Worm (Caenorhabditis elegans) whole organism, L4 larva: ENCODE measurements around the gene fbxl-4.

Experiments
- F37D6.2 ChIP-seq: sonication (generic microtip); optimal IDR thresholded peaks from 2 replicates; lab custom pipeline; 2016; ENCODE audit warnings: mild to moderate bottlenecking, missing genetic modification characterization, missing compliant biosample characterization
- F49E8.2 ChIP-seq: sonication (generic microtip); optimal IDR thresholded peaks from 2 replicates; lab custom pipeline; 2016; ENCODE audit warnings: missing compliant biosample characterization, mild to moderate bottlenecking, missing genetic modification characterization, borderline replicate concordance
- Y75B8A.6 ChIP-seq: fragments of 200-800 bp; sonication (Bioruptor generic); IDR thresholded peaks from 2 replicates; pipeline ENCODE4 v1.3.6; 2022; ENCODE audit warnings: missing genetic modification reagents, missing genetic modification characterization, missing compliant biosample characterization
- ZK546.5 ChIP-seq, 2 experiments: sonication (generic microtip); optimal IDR thresholded peaks; 2 replicates each; lab custom pipeline; 2017; ENCODE audit warnings: missing biosample characterization in 2 of 2, missing genetic modification characterization in 2 of 2
- attf-4 ChIP-seq: sonication (generic microtip); optimal IDR thresholded peaks from 3 replicates; lab custom pipeline; 2017; ENCODE audit warnings: missing biosample characterization, missing genetic modification characterization
- ceh-62 ChIP-seq: sonication (generic microtip); optimal IDR thresholded peaks from 2 replicates; lab custom pipeline; 2017; ENCODE audit warnings: missing biosample characterization, missing genetic modification characterization
- ceh-82 ChIP-seq: sonication (generic microtip); optimal IDR thresholded peaks from 2 replicates; lab custom pipeline; 2017; ENCODE audit warnings: missing biosample characterization, missing genetic modification characterization
- ces-1 ChIP-seq: fragments of 150-350 bp; sonication (generic microtip); optimal IDR thresholded peaks from 4 replicates; lab custom pipeline; 2014; ENCODE audit warnings: missing biosample characterization, missing genetic modification reagents, missing genetic modification characterization
- daf-16 ChIP-seq, 3 experiments: sonication (generic microtip); optimal IDR thresholded peaks; 2 replicates each; lab custom pipeline; 2016 to 2017; ENCODE audit warnings: missing genetic modification characterization in 3 of 3, missing genetic modification reagents in 3 of 3, mild to moderate bottlenecking in 2 of 3, missing compliant biosample characterization in 2 of 3, missing biosample characterization in 1 of 3, moderate library complexity in 1 of 3
- daf-19 ChIP-seq: fragments of 200-800 bp; sonication (Bioruptor generic); conservative IDR thresholded peaks from 2 replicates; pipeline ENCODE4 v1.3.6; 2022; ENCODE audit warnings: missing genetic modification characterization, missing compliant biosample characterization
- dmd-6 ChIP-seq: fragments of 200-800 bp; sonication (Bioruptor generic); IDR thresholded peaks from 2 replicates; pipeline ENCODE4 v1.3.6; 2022; ENCODE audit warnings: missing genetic modification reagents, missing genetic modification characterization, missing compliant biosample characterization
- dmd-9 ChIP-seq: fragments of 200-800 bp; sonication (Bioruptor generic); IDR thresholded peaks from 2 replicates; pipeline ENCODE4 v1.3.6; 2022; ENCODE audit warnings: missing genetic modification reagents, missing genetic modification characterization, missing compliant biosample characterization
- dve-1 ChIP-seq: sonication (generic microtip); optimal IDR thresholded peaks from 2 replicates; lab custom pipeline; 2017; ENCODE audit warnings: antibody characterized with exemption, mild to moderate bottlenecking, missing genetic modification characterization, missing compliant biosample characterization; ENCODE audit not compliant: insufficient read depth
- fos-1 ChIP-seq: fragments of 150-350 bp; optimal IDR thresholded peaks from 2 replicates; lab custom pipeline; 2014; ENCODE audit warnings: missing biosample characterization, missing genetic modification characterization
- gei-8 ChIP-seq: fragments of 200-800 bp; sonication (Bioruptor generic); optimal IDR thresholded peaks from 2 replicates; lab custom pipeline; 2018; ENCODE audit warnings: mild to moderate bottlenecking, missing genetic modification characterization, missing compliant biosample characterization
- hlh-11 ChIP-seq: fragments of 200-800 bp; sonication (Bioruptor generic); optimal IDR thresholded peaks from 2 replicates; lab custom pipeline; 2018; ENCODE audit warnings: mild to moderate bottlenecking, missing genetic modification characterization, missing compliant biosample characterization
- lim-7 ChIP-seq: fragments of 200-800 bp; sonication (Bioruptor generic); IDR thresholded peaks from 2 replicates; pipeline ENCODE4 v1.3.6; 2022; ENCODE audit warnings: missing genetic modification characterization, missing compliant biosample characterization
- lin-38 ChIP-seq: fragments of 200-800 bp; sonication (Bioruptor generic); IDR thresholded peaks from 2 replicates; pipeline ENCODE4 v1.3.6; 2022; ENCODE audit warnings: missing genetic modification reagents, missing genetic modification characterization, missing compliant biosample characterization
- lin-39 ChIP-seq: fragments of 150-350 bp; optimal IDR thresholded peaks from 2 replicates; lab custom pipeline; 2014; ENCODE audit warnings: missing biosample characterization, missing genetic modification reagents, missing genetic modification characterization
- lsy-2 ChIP-seq, 2 experiments: fragments of 150-350 bp in 1 of 2; sonication (generic microtip) in 1 of 2; optimal IDR thresholded peaks; 2 replicates each; lab custom pipeline; 2014 to 2017; ENCODE audit warnings: missing biosample characterization in 2 of 2, missing genetic modification characterization in 2 of 2
- mdt-29 ChIP-seq: fragments of 200-800 bp; sonication (Bioruptor generic); IDR thresholded peaks from 2 replicates; pipeline ENCODE4 v1.3.6; 2022; ENCODE audit warnings: missing genetic modification reagents, missing genetic modification characterization, missing compliant biosample characterization
- mes-2 ChIP-seq: sonication (generic microtip); optimal IDR thresholded peaks from 2 replicates; lab custom pipeline; 2016; ENCODE audit warnings: missing genotype, mild to moderate bottlenecking, missing genetic modification characterization, missing compliant biosample characterization; ENCODE audit not compliant: poor library complexity, severe bottlenecking
- mxl-2 ChIP-seq: fragments of 200-800 bp; sonication (Bioruptor generic); conservative IDR thresholded peaks from 2 replicates; pipeline ENCODE4 v1.3.6; 2022; ENCODE audit warnings: missing genetic modification reagents, missing genetic modification characterization, missing compliant biosample characterization
- nhr-102 ChIP-seq: sonication (generic microtip); optimal IDR thresholded peaks from 2 replicates; lab custom pipeline; 2016; ENCODE audit warnings: mild to moderate bottlenecking, missing genetic modification characterization, moderate library complexity, missing compliant biosample characterization
- nhr-237 ChIP-seq: sonication (generic microtip); optimal IDR thresholded peaks from 2 replicates; lab custom pipeline; 2017; ENCODE audit warnings: missing biosample characterization, missing genetic modification characterization
- pha-4 ChIP-seq, 2 experiments: fragments of 150-350 bp in 1 of 2; fragments of 200-800 bp in 1 of 2; sonication (Bioruptor generic) in 1 of 2; IDR thresholded peaks in 1 of 2; optimal IDR thresholded peaks in 1 of 2; 2 replicates each; pipeline versions ENCODE4 v1.3.6 to Lab custom; 2014 to 2022; ENCODE audit warnings: missing genetic modification characterization in 2 of 2, missing genetic modification reagents in 2 of 2, missing biosample characterization in 1 of 2, missing compliant biosample characterization in 1 of 2
- php-3 ChIP-seq: fragments of 200-800 bp; sonication (Bioruptor generic); IDR thresholded peaks from 2 replicates; pipeline ENCODE4 v1.3.6; 2022; ENCODE audit warnings: missing genetic modification reagents, missing genetic modification characterization, missing compliant biosample characterization
- rbr-2 ChIP-seq: sonication (generic microtip); optimal IDR thresholded peaks from 2 replicates; lab custom pipeline; 2016; ENCODE audit warnings: missing genotype, missing genetic modification characterization, missing compliant biosample characterization
- sdz-12 ChIP-seq: fragments of 200-800 bp; sonication (Bioruptor generic); optimal IDR thresholded peaks from 2 replicates; lab custom pipeline; 2018; ENCODE audit warnings: mild to moderate bottlenecking, missing genetic modification characterization, missing compliant biosample characterization
- unc-39 ChIP-seq: sonication (generic microtip); optimal IDR thresholded peaks from 2 replicates; lab custom pipeline; 2017; ENCODE audit warnings: missing biosample characterization, missing genetic modification characterization
- vab-7 ChIP-seq: fragments of 200-800 bp; sonication (Bioruptor generic); IDR thresholded peaks from 2 replicates; pipeline ENCODE4 v1.3.6; 2022; ENCODE audit warnings: missing genetic modification reagents, missing genetic modification characterization, missing compliant biosample characterization
- zag-1 ChIP-seq: fragments of 150-350 bp; optimal IDR thresholded peaks from 2 replicates; lab custom pipeline; 2014; ENCODE audit warnings: missing biosample characterization, missing genetic modification characterization
- zfp-2 ChIP-seq: sonication (generic microtip); optimal IDR thresholded peaks from 2 replicates; lab custom pipeline; 2016; ENCODE audit warnings: mild to moderate bottlenecking, missing genetic modification characterization, missing compliant biosample characterization
- zfp-3 ChIP-seq: fragments of 200-800 bp; sonication (Bioruptor generic); conservative IDR thresholded peaks from 2 replicates; pipeline ENCODE4 v1.3.6; 2022; ENCODE audit warnings: missing genetic modification reagents, missing genetic modification characterization, missing compliant biosample characterization
- zip-2 ChIP-seq: fragments of 150-350 bp; optimal IDR thresholded peaks from 2 replicates; lab custom pipeline; 2014; ENCODE audit warnings: missing biosample characterization, missing genetic modification characterization
- ztf-7 ChIP-seq: fragments of 150-350 bp; optimal IDR thresholded peaks from 2 replicates; lab custom pipeline; 2014; ENCODE audit warnings: missing biosample characterization, missing genetic modification characterization

fbxl-4 gene

ce11 chrX:6593178-6593786, 4.7 kb downstream of the fbxl-4 start (continued):
- no peak for TF ChIP-seq fos-1
- no peak for TF ChIP-seq lin-39

DNA sequence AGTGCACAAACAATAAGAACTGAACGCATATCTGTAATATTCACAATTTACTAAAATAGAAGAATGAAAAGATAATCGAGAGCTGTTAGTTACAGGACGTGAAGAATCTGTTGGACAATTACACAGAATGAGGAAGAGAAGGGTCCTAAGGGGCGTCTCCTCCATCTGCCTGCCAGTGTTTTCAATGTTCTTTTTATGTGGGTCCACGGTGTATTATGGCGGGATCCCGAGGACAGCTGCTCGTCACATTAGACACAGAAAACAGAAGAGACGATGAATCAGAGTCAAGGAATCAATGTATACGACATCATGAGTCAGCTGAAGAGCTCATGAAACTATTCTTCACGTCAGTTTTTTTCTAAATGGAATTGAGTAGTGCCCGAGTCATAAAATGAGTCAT, 8.5 kb downstream of the fbxl-4 start, which contains the start of gene ttr-6:
TSS of gene ttr-6 (minus strand) at position 33 of the 400 bp plus-strand sequence.
- TF ChIP-seq pha-4 (GFP tag; IDR thresholded peaks at IDR 0.05; lab: Robert Waterston, UW) (no peak), pha-4 (tag; optimal IDR thresholded peaks at IDR 0.05; lab: Kevin White, UChicago) (no peak), daf-16 (GFP tag; optimal IDR thresholded peaks at IDR 0.05; lab: Kevin White, UChicago) (peak in 1 of 2 experiments; percentile 44), daf-16 (tag; optimal IDR thresholded peaks at IDR 0.05; lab: Kevin White, UChicago) (no peak)

ce11 chrX:6598732-6599131, 10.1 kb downstream of the fbxl-4 start, which contains the start of gene hic-1:
TSS of gene hic-1 (minus strand) at chrX:6598832.
- no peak for TF ChIP-seq mdt-29
- no peak for TF ChIP-seq dmd-6 (GFP tag; lab: Robert Waterston, UW)
- no peak for TF ChIP-seq rbr-2
- TF ChIP-seq daf-19 (GFP tag; lab: Robert Waterston, UW), result no peak
- TF ChIP-seq fos-1, result no peak
- no peak for TF ChIP-seq ceh-82
- TF ChIP-seq sdz-12 (GFP tag; lab: Kevin White, UChicago), result no peak
- no peak for TF ChIP-seq nhr-102 (tag; lab: Kevin White, UChicago)

- TF ChIP-seq vab-7, result peak; percentile 46; the same call in 1 of the 2 replicates
These were observed 12.6 kb downstream of the fbxl-4 start for ce11 chrX:6601155-6601554.

DNA sequence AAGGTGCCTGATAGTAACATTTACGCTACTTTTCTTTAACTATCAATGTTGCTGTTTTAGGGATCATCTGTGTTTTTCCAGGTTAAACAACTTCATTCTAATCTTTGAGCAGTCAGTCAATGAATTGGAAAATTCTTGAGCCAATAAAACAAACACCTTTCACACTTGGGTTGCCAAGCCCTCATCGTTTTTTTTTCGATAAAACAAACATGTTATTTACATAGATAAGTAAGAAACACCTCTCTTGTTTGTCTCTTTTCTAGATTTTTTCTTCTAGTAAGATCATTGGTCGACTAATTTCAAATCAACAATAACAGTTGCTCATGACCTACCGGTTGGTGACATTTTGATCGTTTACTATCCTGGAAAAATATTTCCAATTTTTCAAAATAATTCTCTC, 13.4 kb downstream of the fbxl-4 start:
- TF ChIP-seq daf-16 (GFP tag; optimal IDR thresholded peaks at IDR 0.05; lab: Kevin White, UChicago), result peak in 1 of 2 experiments; percentile 84
- peak; percentile 79 for TF ChIP-seq daf-16 (tag; optimal IDR thresholded peaks at IDR 0.05; lab: Kevin White, UChicago)
- TF ChIP-seq lim-7 (GFP tag; lab: Robert Waterston, UW), result no peak
- TF ChIP-seq zag-1 (tag; lab: Kevin White, UChicago), result no peak

ce11 chrX:6603098-6603497, 14.5 kb downstream of the fbxl-4 start, which contains the start of gene F23G4.1:
TSS of gene F23G4.1 (minus strand) at chrX:6603198.
- no peak for TF ChIP-seq ztf-7 (tag; lab: Kevin White, UChicago)
- no peak for TF ChIP-seq attf-4
- no peak for TF ChIP-seq daf-16 (GFP tag; optimal IDR thresholded peaks at IDR 0.05; lab: Kevin White, UChicago)
- TF ChIP-seq daf-16 (tag; optimal IDR thresholded peaks at IDR 0.05; lab: Kevin White, UChicago), result peak; percentile 45
- no peak for TF ChIP-seq ceh-62 (tag; lab: Kevin White, UChicago)
- no peak for TF ChIP-seq mxl-2 (GFP tag; lab: Robert Waterston, UW)
- no peak for TF ChIP-seq unc-39 (tag; lab: Kevin White, UChicago)
- TF ChIP-seq, all 104 proteins: peak for 1

DNA sequence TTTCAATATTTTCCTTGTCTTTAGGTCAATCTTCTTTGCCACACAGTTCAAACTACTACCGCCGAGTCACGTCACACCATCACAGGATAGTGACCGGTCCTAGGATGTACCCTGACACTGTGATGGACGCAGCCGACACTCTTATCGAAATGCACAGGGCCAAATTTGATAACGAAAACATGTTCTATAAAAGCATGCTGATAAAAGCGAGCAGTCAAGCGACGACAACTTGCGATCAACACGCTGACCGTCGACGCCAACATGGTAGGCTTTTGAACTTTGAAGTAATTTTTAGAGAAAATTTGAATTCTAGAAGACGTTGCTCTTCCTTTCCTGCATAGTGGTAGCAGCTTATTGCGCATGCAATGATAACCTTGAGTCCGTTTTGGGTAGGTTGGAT, 18.4 kb downstream of the fbxl-4 start, which contains the start of gene cpr-6:
TSS of gene cpr-6 (plus strand) at position 217 of the 400 bp plus-strand sequence.
- TF ChIP-seq php-3 (no peak), F49E8.2 (tag; lab: Kevin White, UChicago) (no peak), gei-8 (GFP tag; lab: Kevin White, UChicago) (no peak), lin-38 (GFP tag; lab: Robert Waterston, UW) (no peak), mes-2 (tag; lab: Kevin White, UChicago) (no peak), hlh-11 (tag; lab: Kevin White, UChicago) (peak; percentile 79), attf-4 (no peak), Y75B8A.6 (GFP tag; lab: Robert Waterston, UW) (no peak), lsy-2 (tag; optimal IDR thresholded peaks at IDR 0.05; lab: Kevin White, UChicago) (no peak), nhr-237 (no peak), pha-4 (GFP tag; IDR thresholded peaks at IDR 0.05; lab: Robert Waterston, UW) (no peak; the same call in 1 of the 2 replicates), pha-4 (tag; optimal IDR thresholded peaks at IDR 0.05; lab: Kevin White, UChicago) (no peak), zfp-2 (no peak), ztf-7 (tag; lab: Kevin White, UChicago) (no peak), dve-1 (peak; percentile 65), mdt-29 (peak; percentile 55; the same call in 1 of the 2 replicates), ZK546.5 (tag; optimal IDR thresholded peaks at IDR 0.05; lab: Kevin White, UChicago) (no peak), zip-2 (tag; lab: Kevin White, UChicago) (no peak), ces-1 (GFP tag; lab: Kevin White, UChicago) (no peak), daf-19 (GFP tag; lab: Robert Waterston, UW) (no peak), zfp-3 (GFP tag; lab: Robert Waterston, UW) (no peak), F37D6.2 (tag; lab: Kevin White, UChicago) (no peak), daf-16 (GFP tag; optimal IDR thresholded peaks at IDR 0.05; lab: Kevin White, UChicago) (peak in 1 of 2 experiments; percentile 14), daf-16 (tag; optimal IDR thresholded peaks at IDR 0.05; lab: Kevin White, UChicago) (peak; percentile 93), dmd-9 (GFP tag; lab: Robert Waterston, UW) (no peak)
